Fruit fly (Drosophila melanogaster): ENCODE results near the gene CG18764.
A peak's percentile ranks its signal among the peaks of the same experiment; 100 is the strongest.

CG18764 gene

DNA sequence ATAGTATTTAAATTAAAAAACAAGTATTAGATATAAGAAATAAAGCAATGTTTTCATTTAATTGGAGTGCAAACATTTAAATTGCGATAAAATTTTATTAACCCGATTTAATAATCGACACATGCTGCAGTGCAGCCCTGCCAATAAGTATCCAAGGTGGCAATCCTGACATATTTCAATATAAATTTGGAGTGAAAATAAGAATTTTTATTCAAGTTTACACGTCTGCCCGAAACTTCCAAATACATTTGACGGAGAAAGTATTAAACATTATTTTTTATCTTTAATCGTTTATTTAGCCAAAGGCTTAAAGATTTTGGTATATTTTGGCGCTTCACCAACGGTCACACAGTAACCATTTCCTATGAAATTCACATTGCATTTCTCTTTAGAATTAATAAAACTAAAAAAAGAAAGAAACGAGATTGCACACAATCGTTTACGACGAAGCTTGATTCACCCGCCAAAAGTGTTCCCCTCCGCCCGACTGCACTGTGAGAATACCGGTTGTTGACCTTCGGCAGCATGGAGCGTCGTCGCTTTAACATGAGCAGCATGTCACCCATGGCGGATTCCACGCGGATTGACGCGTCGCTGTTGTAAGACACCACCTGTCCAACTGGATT is 1.8 kb downstream of the CG18764 start, which contains the start of gene CG14712 (continued):
- TF ChIP-seq Opbp (GFP tag; IDR thresholded peaks at IDR 0.05; ENCODE audit: partially characterized antibody): 0 out of 3 replicates have a peak, but pooled peaks have one; percentile 25
- no peak for TF ChIP-seq gce (GFP tag; IDR thresholded peaks at IDR 0.05)
- no peak for TF ChIP-seq kay (GFP tag; optimal IDR thresholded peaks at IDR 0.05)
- no peak for TF ChIP-seq crol (GFP tag; IDR thresholded peaks at IDR 0.05)
- no peak for TF ChIP-seq zen (tag; optimal IDR thresholded peaks at IDR 0.05)
- no peak for TF ChIP-seq run (tag; optimal IDR thresholded peaks at IDR 0.05)
- no peak for TF ChIP-seq Ssrp (tag; optimal IDR thresholded peaks at IDR 0.05)
- TF ChIP-seq NfI (GFP tag; optimal IDR thresholded peaks at IDR 0.05): no peak
- peak; percentile 21; the same call in 1 of the 2 replicates for TF ChIP-seq CG14441 (GFP tag; IDR thresholded peaks at IDR 0.05)
- TF ChIP-seq CG4730 (GFP tag; IDR thresholded peaks at IDR 0.05): no peak
- TF ChIP-seq sens (GFP tag): peak; percentile 80
- peak; percentile 36 for TF ChIP-seq CG18764 (GFP tag; optimal IDR thresholded peaks at IDR 0.05)
- TF ChIP-seq NK7.1 (GFP tag; optimal IDR thresholded peaks at IDR 0.05): no peak
- TF ChIP-seq dpn (GFP tag; optimal IDR thresholded peaks at IDR 0.05): no peak
- TF ChIP-seq Rfx (GFP tag; IDR thresholded peaks at IDR 0.05): no peak
- TF ChIP-seq luna (GFP tag; optimal IDR thresholded peaks at IDR 0.05): no peak
- no peak for TF ChIP-seq D19A (tag; optimal IDR thresholded peaks at IDR 0.05)
- no peak for TF ChIP-seq CG9727 (GFP tag; optimal IDR thresholded peaks at IDR 0.05)
- no peak for TF ChIP-seq CG18599 (GFP tag; optimal IDR thresholded peaks at IDR 0.05)
- TF ChIP-seq Sry-β (GFP tag; optimal IDR thresholded peaks at IDR 0.05): no peak
- no peak for TF ChIP-seq dimm (GFP tag; IDR thresholded peaks at IDR 0.05)
- no peak for TF ChIP-seq ranshi (GFP tag; IDR thresholded peaks at IDR 0.05)
- TF ChIP-seq CG11696 (GFP tag; IDR thresholded peaks at IDR 0.05): no peak
- TF ChIP-seq lbe (GFP tag; optimal IDR thresholded peaks at IDR 0.05): peak; percentile 46
- TF ChIP-seq CG17612 (GFP tag; IDR thresholded peaks at IDR 0.05): no peak
- peak; percentile 83 for TF ChIP-seq CG15514 (GFP tag; optimal IDR thresholded peaks at IDR 0.05)
- TF ChIP-seq Sin3A (optimal IDR thresholded peaks at IDR 0.05): no peak
- TF ChIP-seq CG1792 (GFP tag; optimal IDR thresholded peaks at IDR 0.05): no peak
- TF ChIP-seq CG5953 (GFP tag; IDR thresholded peaks at IDR 0.05): no peak
- TF ChIP-seq CG1832 (GFP tag; optimal IDR thresholded peaks at IDR 0.05): no peak
- TF ChIP-seq GATAe (GFP tag; conservative IDR thresholded peaks at IDR 0.05): no peak
- no peak for TF ChIP-seq CG8290 (GFP tag; optimal IDR thresholded peaks at IDR 0.05)
- TF ChIP-seq CG8290 (tag; optimal IDR thresholded peaks at IDR 0.05): no peak
- TF ChIP-seq CG14667 (GFP tag; IDR thresholded peaks at IDR 0.05): no peak
- TF ChIP-seq CG1024 (GFP tag; IDR thresholded peaks at IDR 0.05): no peak
- 0 out of 2 replicates have a peak, but pooled peaks have one; percentile 10 for TF ChIP-seq sob (GFP tag; IDR thresholded peaks at IDR 0.05)
- TF ChIP-seq Lim3 (GFP tag; IDR thresholded peaks at IDR 0.05): no peak
- TF ChIP-seq kni (GFP tag; optimal IDR thresholded peaks at IDR 0.05): no peak
- TF ChIP-seq Sox100B (GFP tag; optimal IDR thresholded peaks at IDR 0.05): no peak
- no peak for TF ChIP-seq gsb (GFP tag; IDR thresholded peaks at IDR 0.05)
- TF ChIP-seq E2f1 (GFP tag; IDR thresholded peaks at IDR 0.05): no peak
- no peak for TF ChIP-seq tna (GFP tag; IDR thresholded peaks at IDR 0.05; ENCODE audit: partially characterized antibody)
- TF ChIP-seq CG14710 (tag; optimal IDR thresholded peaks at IDR 0.05): peak; percentile 96
- no peak for TF ChIP-seq Dip2 (GFP tag; IDR thresholded peaks at IDR 0.05)
- TF ChIP-seq sima (GFP tag; optimal IDR thresholded peaks at IDR 0.05): no peak
- TF ChIP-seq az2 (GFP tag; optimal IDR thresholded peaks at IDR 0.05): peak; percentile 29
- no peak for TF ChIP-seq tx (GFP tag; optimal IDR thresholded peaks at IDR 0.05)
- TF ChIP-seq Sox102F (GFP tag; optimal IDR thresholded peaks at IDR 0.05): no peak
- no peak for TF ChIP-seq ro (GFP tag; IDR thresholded peaks at IDR 0.05)
- TF ChIP-seq CG4404 (GFP tag; IDR thresholded peaks at IDR 0.05): no peak
- TF ChIP-seq CG13624 (GFP tag; optimal IDR thresholded peaks at IDR 0.05): peak; percentile 42
- TF ChIP-seq CG31441 (GFP tag; IDR thresholded peaks at IDR 0.05): no peak
